Fruit fly (Drosophila melanogaster): ENCODE data around the gene ND-39.
A peak's percentile ranks its signal among the peaks of the same experiment; 100 is the strongest.

dm6 chr3L:20474789-20475208, 17.1 kb upstream of the ND-39 start:
- TF ChIP-seq CG6854 (GFP tag; optimal IDR thresholded peaks at IDR 0.05) (peak; percentile 67), ss (GFP tag; optimal IDR thresholded peaks at IDR 0.05) (peak; percentile 52 to 74), CG6276 (GFP tag; optimal IDR thresholded peaks at IDR 0.05) (peak; percentile 83), CG32006 (GFP tag; optimal IDR thresholded peaks at IDR 0.05) (peak; percentile 89), CG6792 (GFP tag; optimal IDR thresholded peaks at IDR 0.05) (peak; percentile 85)
